Worm (Caenorhabditis elegans): ENCODE results near the gene pld-1.

ce11 chrII:5109693-5110092, 18.2 kb upstream of the pld-1 start, which contains the start of gene F09C12.2:
- TF ChIP-seq ztf-23 (GFP tag; IDR thresholded peaks at IDR 0.05) (no peak), tab-1 (GFP tag; IDR thresholded peaks at IDR 0.05) (no peak), ref-1 (GFP tag; conservative IDR thresholded peaks at IDR 0.05) (no peak), med-1 (GFP tag; optimal IDR thresholded peaks at IDR 0.05; ENCODE audit: insufficient read depth) (no peak)

Measured in whole organism, midembryonic.